Fruit fly (Drosophila melanogaster): ENCODE results near the gene Dlip1.

The Dlip1 gene

dm6 chrX:9136776-9137550 is 21.5 kb upstream of the Dlip1 start:
- TF ChIP-seq CG32006 (GFP tag; optimal IDR thresholded peaks at IDR 0.05) (peak; percentile 50), CG3919 (GFP tag; optimal IDR thresholded peaks at IDR 0.05) (peak; percentile 18), Hr38 (GFP tag; optimal IDR thresholded peaks at IDR 0.05) (no peak), dac (GFP tag; optimal IDR thresholded peaks at IDR 0.05) (no peak), CG6808 (GFP tag; optimal IDR thresholded peaks at IDR 0.05) (no peak), eg (GFP tag; IDR thresholded peaks at IDR 0.05) (peak; percentile 38; the same call in 1 of the 3 replicates), CG11294 (GFP tag; IDR thresholded peaks at IDR 0.05) (0 out of 2 replicates have a peak, but pooled peaks have one; percentile 9), CG6792 (GFP tag; optimal IDR thresholded peaks at IDR 0.05) (no peak), Eip78C (GFP tag) (peak; percentile 81), Hr39 (GFP tag; optimal IDR thresholded peaks at IDR 0.05) (peak; percentile 14), pdm3 (GFP tag; optimal IDR thresholded peaks at IDR 0.05) (peak; percentile 10), OdsH (GFP tag; optimal IDR thresholded peaks at IDR 0.05) (peak; percentile 22), ss (GFP tag; optimal IDR thresholded peaks at IDR 0.05) (peak in 1 of 2 experiments; percentile 32), CG31627 (GFP tag; optimal IDR thresholded peaks at IDR 0.05) (peak; percentile 10), esn (GFP tag; optimal IDR thresholded peaks at IDR 0.05) (no peak), svp (GFP tag) (peak; percentile 27), Blimp-1 (GFP tag; optimal IDR thresholded peaks at IDR 0.05) (no peak), CG6163 (GFP tag; IDR thresholded peaks at IDR 0.05) (0 out of 3 replicates have a peak, but pooled peaks have one; percentile 14), topi (GFP tag; optimal IDR thresholded peaks at IDR 0.05) (no peak), Ets96B (tag; optimal IDR thresholded peaks at IDR 0.05) (peak; percentile 2), net (GFP tag; optimal IDR thresholded peaks at IDR 0.05) (no peak), Hr4 (GFP tag; optimal IDR thresholded peaks at IDR 0.05) (peak; percentile 40), CG11902 (GFP tag; optimal IDR thresholded peaks at IDR 0.05) (no peak), CG15336 (GFP tag; IDR thresholded peaks at IDR 0.05) (peak; percentile 54), vri (GFP tag; optimal IDR thresholded peaks at IDR 0.05) (no peak)

DNA sequence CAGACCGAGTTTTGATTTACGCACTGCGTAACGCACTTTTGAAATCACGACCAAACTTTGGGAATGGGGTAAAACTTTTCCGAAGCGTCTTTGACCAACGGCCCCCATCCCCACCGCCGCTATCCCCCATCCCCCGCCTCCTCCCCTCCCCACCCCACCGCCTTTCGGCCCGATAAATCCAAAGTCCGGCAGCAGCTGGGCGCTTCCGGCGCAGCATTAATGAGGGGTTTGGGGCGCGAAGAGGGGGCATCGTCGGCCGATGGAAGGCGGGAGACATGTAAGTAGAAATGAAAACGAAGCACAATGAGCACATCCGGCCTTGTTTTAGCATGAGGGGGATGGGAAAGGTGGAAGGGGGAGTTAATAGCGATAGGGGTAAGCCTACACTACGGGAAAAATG is 19.3 kb upstream of the Dlip1 start:
- TF ChIP-seq CG34406 (GFP tag; optimal IDR thresholded peaks at IDR 0.05) = no peak
- no peak for TF ChIP-seq CG15336 (GFP tag; IDR thresholded peaks at IDR 0.05)
- TF ChIP-seq eg (GFP tag; IDR thresholded peaks at IDR 0.05) = peak; percentile 32; the same call in 1 of the 3 replicates
- no peak for TF ChIP-seq dsx (GFP tag; optimal IDR thresholded peaks at IDR 0.05; ENCODE audit: poor library complexity, severe bottlenecking)
- peak; percentile 33 for TF ChIP-seq CG7368 (GFP tag; optimal IDR thresholded peaks at IDR 0.05)
- peak; percentile 0 for TF ChIP-seq CG32006 (GFP tag; optimal IDR thresholded peaks at IDR 0.05)
- TF ChIP-seq CG6808 (GFP tag; optimal IDR thresholded peaks at IDR 0.05) = peak; percentile 77
- TF ChIP-seq fkh (GFP tag; optimal IDR thresholded peaks at IDR 0.05) = no peak
- TF ChIP-seq Sox15 (GFP tag; optimal IDR thresholded peaks at IDR 0.05) = no peak
- TF ChIP-seq OdsH (GFP tag; optimal IDR thresholded peaks at IDR 0.05) = no peak
- no peak for TF ChIP-seq CG10631 (GFP tag; optimal IDR thresholded peaks at IDR 0.05)
- TF ChIP-seq Sox14 (GFP tag; optimal IDR thresholded peaks at IDR 0.05) = no peak
- no peak for TF ChIP-seq vri (GFP tag; optimal IDR thresholded peaks at IDR 0.05)
- no peak for TF ChIP-seq CG6792 (GFP tag; optimal IDR thresholded peaks at IDR 0.05)
- TF ChIP-seq CG6163 (GFP tag; IDR thresholded peaks at IDR 0.05) = no peak
- TF ChIP-seq pdm3 (GFP tag; optimal IDR thresholded peaks at IDR 0.05) = no peak
- peak; percentile 41 for TF ChIP-seq CG10669 (GFP tag; optimal IDR thresholded peaks at IDR 0.05)
- TF ChIP-seq dac (GFP tag; optimal IDR thresholded peaks at IDR 0.05) = no peak
- peak; percentile 73 for TF ChIP-seq CG6276 (GFP tag; optimal IDR thresholded peaks at IDR 0.05)
- TF ChIP-seq cyc (GFP tag; optimal IDR thresholded peaks at IDR 0.05) = no peak
- TF ChIP-seq Lpt (GFP tag; optimal IDR thresholded peaks at IDR 0.05) = no peak
- no peak for TF ChIP-seq lz (GFP tag; optimal IDR thresholded peaks at IDR 0.05)
- no peak for TF ChIP-seq Eip75B (GFP tag; optimal IDR thresholded peaks at IDR 0.05)
- TF ChIP-seq achi (GFP tag; optimal IDR thresholded peaks at IDR 0.05) = no peak
- TF ChIP-seq svp (GFP tag) = no peak
- no peak for TF ChIP-seq Met (GFP tag; optimal IDR thresholded peaks at IDR 0.05)
- peak; percentile 47 for TF ChIP-seq net (GFP tag; optimal IDR thresholded peaks at IDR 0.05)
- no peak for TF ChIP-seq Ets96B (tag; optimal IDR thresholded peaks at IDR 0.05)
- TF ChIP-seq Gug (GFP tag; IDR thresholded peaks at IDR 0.05) = peak; percentile 45; the same call in 1 of the 2 replicates
- TF ChIP-seq Eip93F (GFP tag; optimal IDR thresholded peaks at IDR 0.05) = no peak
- peak in 1 of 2 experiments; percentile 30 for TF ChIP-seq salr (GFP tag; optimal IDR thresholded peaks at IDR 0.05)
- TF ChIP-seq Sox102F (GFP tag; optimal IDR thresholded peaks at IDR 0.05) = no peak
- peak; percentile 1 for TF ChIP-seq CG3032 (tag; optimal IDR thresholded peaks at IDR 0.05)
- no peak for TF ChIP-seq CG8632 (GFP tag; optimal IDR thresholded peaks at IDR 0.05)
- no peak for TF ChIP-seq acj6 (GFP tag; optimal IDR thresholded peaks at IDR 0.05)
- TF ChIP-seq Smox (GFP tag; optimal IDR thresholded peaks at IDR 0.05) = no peak
